Fruit fly (Drosophila melanogaster): ENCODE measurements around the gene CG5280.

DNA sequence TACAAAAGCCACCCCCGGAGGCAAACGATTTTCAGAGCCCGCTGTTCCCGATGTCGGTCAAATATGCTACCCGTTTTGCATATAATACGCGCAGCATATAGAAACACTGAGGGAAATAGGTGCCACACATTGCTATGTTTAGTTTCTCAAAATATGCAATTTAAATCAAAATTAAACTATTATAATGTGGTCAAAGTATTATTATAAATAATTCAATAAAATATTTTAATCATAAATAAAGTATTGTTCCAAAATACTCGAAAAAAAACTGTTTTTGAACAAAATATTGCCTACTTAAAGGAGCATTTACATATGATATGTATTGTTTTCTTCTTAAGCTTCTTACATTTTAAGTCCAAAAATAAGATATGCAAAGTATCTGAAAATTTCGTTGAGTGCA, 39.1 kb downstream of the CG5280 start:
- TF ChIP-seq CG14860 (GFP tag; IDR thresholded peaks at IDR 0.05; ENCODE audit: partially characterized antibody) (no peak), odd (GFP tag; optimal IDR thresholded peaks at IDR 0.05) (no peak), lov (optimal IDR thresholded peaks at IDR 0.05) (no peak), lov (GFP tag; IDR thresholded peaks at IDR 0.05) (no peak), CG13775 (GFP tag; optimal IDR thresholded peaks at IDR 0.05) (peak; percentile 23), CG4707 (GFP tag; optimal IDR thresholded peaks at IDR 0.05) (no peak), Eip74EF (GFP tag; optimal IDR thresholded peaks at IDR 0.05) (peak in 1 of 2 experiments; percentile 13), Gug (GFP tag; IDR thresholded peaks at IDR 0.05) (no peak), insv (GFP tag; optimal IDR thresholded peaks at IDR 0.05) (no peak), mld (GFP tag; IDR thresholded peaks at IDR 0.05; ENCODE audit: partially characterized antibody) (no peak), Sox102F (GFP tag; optimal IDR thresholded peaks at IDR 0.05) (peak; percentile 78), CG15479 (GFP tag; optimal IDR thresholded peaks at IDR 0.05) (no peak), CG7556 (GFP tag; optimal IDR thresholded peaks at IDR 0.05) (peak; percentile 74), amos (GFP tag; IDR thresholded peaks at IDR 0.05; ENCODE audit: partially characterized antibody) (no peak), kni (GFP tag; optimal IDR thresholded peaks at IDR 0.05) (no peak)
